Worm (Caenorhabditis elegans): ENCODE data around the gene T23D5.3.

DNA sequence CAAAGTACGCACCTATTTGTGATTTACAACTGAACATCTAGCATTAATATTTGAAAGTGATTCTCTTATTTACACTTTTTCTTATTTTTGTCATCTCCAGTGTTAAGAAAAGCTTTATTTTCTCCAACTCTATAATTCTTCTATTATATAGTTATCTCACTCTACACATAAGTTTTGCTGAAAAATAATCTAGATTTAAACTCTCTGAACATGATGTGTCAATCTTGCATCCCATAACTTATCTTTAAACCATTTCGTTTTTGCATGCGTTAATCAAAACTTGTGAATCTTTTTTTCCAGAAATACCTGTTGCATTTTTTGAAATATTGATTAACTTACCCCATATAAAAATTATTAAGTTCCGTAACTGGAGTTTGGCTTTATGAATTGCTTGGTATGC lies 43.5 kb downstream of the T23D5.3 start, which contains the start of gene nhr-268:
- TF ChIP-seq elt-4 (tag; optimal IDR thresholded peaks at IDR 0.05) (no peak), sox-2 (GFP tag; IDR thresholded peaks at IDR 0.05) (no peak), ets-4 (tag; optimal IDR thresholded peaks at IDR 0.05) (no peak), ama-1 (optimal IDR thresholded peaks at IDR 0.05) (no peak), ceh-18 (tag; optimal IDR thresholded peaks at IDR 0.05) (no peak), nfya-1 (tag; optimal IDR thresholded peaks at IDR 0.05) (no peak), pqm-1 (tag; optimal IDR thresholded peaks at IDR 0.05) (no peak), dmd-4 (tag; optimal IDR thresholded peaks at IDR 0.05; ENCODE audit: borderline replicate concordance) (no peak), C08G9.2 (tag; optimal IDR thresholded peaks at IDR 0.05) (no peak), F13H6.1 (tag; optimal IDR thresholded peaks at IDR 0.05) (no peak), pha-4 (tag; optimal IDR thresholded peaks at IDR 0.05) (no peak), pha-2 (tag; optimal IDR thresholded peaks at IDR 0.05) (no peak)
